Worm (Caenorhabditis elegans): ENCODE data around the gene hlh-19.

ce11 chrX:571367-571766, 14.3 kb upstream of the hlh-19 start:
- no peak for TF ChIP-seq snpc-4 (tag; optimal IDR thresholded peaks at IDR 0.05)
- TF ChIP-seq hlh-1 (tag; optimal IDR thresholded peaks at IDR 0.05) = no peak
- TF ChIP-seq unc-120 (tag; optimal IDR thresholded peaks at IDR 0.05; ENCODE audit: poor library complexity, severe bottlenecking) = no peak
- no peak for TF ChIP-seq mep-1 (tag; optimal IDR thresholded peaks at IDR 0.05)
- no peak for TF ChIP-seq nhr-28 (tag; optimal IDR thresholded peaks at IDR 0.05)
- TF ChIP-seq sem-2 (GFP tag; optimal IDR thresholded peaks at IDR 0.05) = no peak
- no peak for TF ChIP-seq nhr-237 (tag; optimal IDR thresholded peaks at IDR 0.05)
- no peak for TF ChIP-seq nhr-2 (tag; optimal IDR thresholded peaks at IDR 0.05)

All from whole organism, mixed stage, embryonic.